Worm (Caenorhabditis elegans) whole organism, young adult: ENCODE results near the gene Y69A2AR.22.

Experiments
- B0019.2 ChIP-seq: fragments of 200-800 bp; sonication (Bioruptor generic); conservative IDR thresholded peaks from 2 replicates; pipeline ENCODE4 v1.3.6; 2022; ENCODE audit warnings: missing genetic modification reagents, missing genetic modification characterization, missing compliant biosample characterization
- B0261.1 ChIP-seq: sonication (generic microtip); optimal IDR thresholded peaks from 2 replicates; lab custom pipeline; 2016; ENCODE audit warnings: mild to moderate bottlenecking, missing genetic modification characterization, moderate library complexity, missing compliant biosample characterization
- F23B12.7 ChIP-seq: sonication (generic microtip); optimal IDR thresholded peaks from 2 replicates; lab custom pipeline; 2017; ENCODE audit warnings: missing genetic modification characterization, mild to moderate bottlenecking, missing compliant biosample characterization, antibody characterized with exemption, moderate library complexity; ENCODE audit not compliant: insufficient read depth
- F49E8.2 ChIP-seq: sonication (generic microtip); optimal IDR thresholded peaks from 3 replicates; lab custom pipeline; 2017; ENCODE audit warnings: missing genetic modification characterization, mild to moderate bottlenecking, missing compliant biosample characterization, antibody characterized with exemption, moderate library complexity; ENCODE audit not compliant: insufficient read depth
- F57A8.1 ChIP-seq: fragments of 200-800 bp; sonication (Bioruptor generic); optimal IDR thresholded peaks from 2 replicates; lab custom pipeline; 2018; ENCODE audit warnings: mild to moderate bottlenecking, missing genetic modification characterization, moderate library complexity, missing compliant biosample characterization
- T26A5.8 ChIP-seq: sonication (generic microtip); optimal IDR thresholded peaks from 2 replicates; lab custom pipeline; 2016; ENCODE audit warnings: missing genetic modification characterization, missing compliant biosample characterization
- Y67H2A.10 ChIP-seq: fragments of 200-800 bp; sonication (Bioruptor generic); conservative IDR thresholded peaks from 2 replicates; pipeline ENCODE4 v1.3.6; 2022; ENCODE audit warnings: missing genetic modification reagents, missing genetic modification characterization, missing compliant biosample characterization
- Y95B8A.8 ChIP-seq: fragments of 200-800 bp; sonication (Bioruptor generic); IDR thresholded peaks from 2 replicates; pipeline ENCODE4 v1.3.6; 2022; ENCODE audit warnings: missing genetic modification reagents, missing genetic modification characterization, missing compliant biosample characterization
- ZK185.1 ChIP-seq: sonication (generic microtip); optimal IDR thresholded peaks from 2 replicates; lab custom pipeline; 2016; ENCODE audit warnings: mild to moderate bottlenecking, missing genetic modification characterization, missing compliant biosample characterization; ENCODE audit not compliant: poor library complexity, severe bottlenecking
- ama-1 ChIP-seq, 3 experiments: fragments of 150-350 bp in 1 of 3; sonication (generic microtip) in 2 of 3; optimal IDR thresholded peaks; 2 replicates each; lab custom pipeline; 2014 to 2018; ENCODE audit warnings: missing biosample characterization in 2 of 3, missing genetic modification characterization in 2 of 3, missing genetic modification reagents in 2 of 3
- aptf-3 ChIP-seq: fragments of 200-800 bp; sonication (Bioruptor generic); IDR thresholded peaks from 2 replicates; pipeline ENCODE4 v1.3.6; 2022; ENCODE audit warnings: missing genetic modification characterization, missing compliant biosample characterization
- athp-1 ChIP-seq: sonication (generic microtip); optimal IDR thresholded peaks from 2 replicates; lab custom pipeline; 2017; ENCODE audit warnings: mild to moderate bottlenecking, missing genetic modification characterization, missing compliant biosample characterization
- attf-5 ChIP-seq: fragments of 200-800 bp; sonication (Bioruptor generic); optimal IDR thresholded peaks from 2 replicates; lab custom pipeline; 2018; ENCODE audit warnings: mild to moderate bottlenecking, missing genetic modification characterization, missing compliant biosample characterization
- ccch-3 ChIP-seq: fragments of 200-800 bp; sonication (Bioruptor generic); optimal IDR thresholded peaks from 2 replicates; lab custom pipeline; 2018; ENCODE audit warnings: mild to moderate bottlenecking, missing genetic modification characterization, missing compliant biosample characterization
- cebp-1 ChIP-seq, 2 experiments: fragments of 200-800 bp in 1 of 2; sonication (Bioruptor generic) in 1 of 2; sonication (generic microtip) in 1 of 2; IDR thresholded peaks in 1 of 2; optimal IDR thresholded peaks in 1 of 2; 2 replicates each; pipeline versions ENCODE4 v1.3.6 to Lab custom; 2017 to 2022; ENCODE audit warnings: missing compliant biosample characterization in 2 of 2, missing genetic modification characterization in 2 of 2, mild to moderate bottlenecking in 1 of 2, missing genetic modification reagents in 1 of 2, moderate library complexity in 1 of 2
- cebp-2 ChIP-seq: fragments of 200-800 bp; sonication (Bioruptor generic); IDR thresholded peaks from 2 replicates; pipeline ENCODE4 v1.3.6; 2022; ENCODE audit warnings: missing genetic modification characterization, missing compliant biosample characterization
- die-1 ChIP-seq: sonication (generic microtip); optimal IDR thresholded peaks from 2 replicates; lab custom pipeline; 2016; ENCODE audit warnings: missing genotype, mild to moderate bottlenecking, missing genetic modification characterization, missing compliant biosample characterization
- dpff-1 ChIP-seq: sonication (generic microtip); optimal IDR thresholded peaks from 2 replicates; lab custom pipeline; 2017; ENCODE audit warnings: mild to moderate bottlenecking, missing genetic modification characterization, missing compliant biosample characterization
- dpl-1 ChIP-seq: fragments of 150-350 bp; optimal IDR thresholded peaks from 2 replicates; lab custom pipeline; 2014; ENCODE audit warnings: missing biosample characterization, missing genetic modification reagents, missing genetic modification characterization
- egl-18 ChIP-seq: fragments of 200-800 bp; sonication (Bioruptor generic); IDR thresholded peaks from 2 replicates; pipeline ENCODE4 v1.3.6; 2022; ENCODE audit warnings: missing genetic modification reagents, missing genetic modification characterization, missing compliant biosample characterization
- egrh-3 ChIP-seq: fragments of 200-800 bp; sonication (Bioruptor generic); IDR thresholded peaks from 2 replicates; pipeline ENCODE4 v1.3.6; 2022; ENCODE audit warnings: missing genetic modification reagents, missing genetic modification characterization, missing compliant biosample characterization
- ekl-4 ChIP-seq: fragments of 200-800 bp; sonication (Bioruptor generic); IDR thresholded peaks from 2 replicates; pipeline ENCODE4 v1.3.6; 2022; ENCODE audit warnings: missing genetic modification reagents, missing genetic modification characterization, missing compliant biosample characterization
- fkh-3 ChIP-seq: sonication (generic microtip); optimal IDR thresholded peaks from 2 replicates; lab custom pipeline; 2016; ENCODE audit warnings: mild to moderate bottlenecking, missing genetic modification characterization, missing compliant biosample characterization
- him-1 ChIP-seq: sonication (generic microtip); optimal IDR thresholded peaks from 2 replicates; lab custom pipeline; 2016; ENCODE audit warnings: missing genotype, missing genetic modification reagents, missing genetic modification characterization, missing compliant biosample characterization
- hlh-12 ChIP-seq: sonication (generic microtip); optimal IDR thresholded peaks from 2 replicates; lab custom pipeline; 2016; ENCODE audit warnings: missing genetic modification characterization, missing compliant biosample characterization
- hmg-1.2 ChIP-seq: fragments of 200-800 bp; sonication (Bioruptor generic); IDR thresholded peaks from 2 replicates; pipeline ENCODE4 v1.3.6; 2022; ENCODE audit warnings: missing genetic modification reagents, missing genetic modification characterization, missing compliant biosample characterization
- hsf-1 ChIP-seq: fragments of 200-800 bp; sonication (Bioruptor generic); IDR thresholded peaks from 2 replicates; pipeline ENCODE4 v1.3.6; 2022; ENCODE audit warnings: missing genetic modification reagents, missing genetic modification characterization, missing compliant biosample characterization
- lag-1 ChIP-seq: fragments of 200-800 bp; sonication (Bioruptor generic); IDR thresholded peaks from 2 replicates; pipeline ENCODE4 v1.3.6; 2022; ENCODE audit warnings: missing genetic modification reagents, missing genetic modification characterization, missing compliant biosample characterization
- lin-35 ChIP-seq, 3 experiments: fragments of 150-350 bp in 2 of 3; sonication (generic microtip) in 1 of 3; optimal IDR thresholded peaks; 2 replicates each; lab custom pipeline; 2014 to 2018; ENCODE audit warnings: missing biosample characterization in 3 of 3, missing genetic modification characterization in 3 of 3, missing genetic modification reagents in 3 of 3
- lin-54 ChIP-seq: fragments of 200-800 bp; sonication (Bioruptor generic); optimal IDR thresholded peaks from 2 replicates; lab custom pipeline; 2018; ENCODE audit warnings: mild to moderate bottlenecking, missing genetic modification characterization, missing compliant biosample characterization
- lsl-1 ChIP-seq: fragments of 200-800 bp; sonication (Bioruptor generic); optimal IDR thresholded peaks from 2 replicates; lab custom pipeline; 2018; ENCODE audit warnings: mild to moderate bottlenecking, missing genetic modification characterization, moderate library complexity, missing compliant biosample characterization
- madf-6 ChIP-seq: fragments of 200-800 bp; sonication (Bioruptor generic); IDR thresholded peaks from 2 replicates; pipeline ENCODE4 v1.3.6; 2022; ENCODE audit warnings: missing genetic modification reagents, missing genetic modification characterization, missing compliant biosample characterization
- madf-8 ChIP-seq: fragments of 200-800 bp; sonication (Bioruptor generic); conservative IDR thresholded peaks from 2 replicates; pipeline ENCODE4 v1.3.6; 2022; ENCODE audit warnings: missing genetic modification reagents, missing genetic modification characterization, missing compliant biosample characterization
- mcd-1 ChIP-seq: fragments of 200-800 bp; sonication (Bioruptor generic); IDR thresholded peaks from 2 replicates; pipeline ENCODE4 v1.3.6; 2022; ENCODE audit warnings: missing genetic modification reagents, missing genetic modification characterization, missing compliant biosample characterization
- nfya-1 ChIP-seq: sonication (generic microtip); optimal IDR thresholded peaks from 2 replicates; lab custom pipeline; 2017; ENCODE audit warnings: antibody characterized with exemption, missing compliant biosample characterization, missing genetic modification characterization, borderline replicate concordance; ENCODE audit not compliant: insufficient read depth
- nhr-179 ChIP-seq: sonication (generic microtip); optimal IDR thresholded peaks from 2 replicates; lab custom pipeline; 2016; ENCODE audit warnings: mild to moderate bottlenecking, missing genetic modification characterization, missing compliant biosample characterization
- nhr-80 ChIP-seq: sonication (generic microtip); optimal IDR thresholded peaks from 2 replicates; lab custom pipeline; 2016; ENCODE audit warnings: missing genetic modification characterization, missing compliant biosample characterization
- pbrm-1 ChIP-seq: fragments of 200-800 bp; sonication (Bioruptor generic); IDR thresholded peaks from 2 replicates; pipeline ENCODE4 v1.3.6; 2022; ENCODE audit warnings: missing genetic modification reagents, missing genetic modification characterization, missing compliant biosample characterization
- repo-1 ChIP-seq: sonication (generic microtip); optimal IDR thresholded peaks from 2 replicates; lab custom pipeline; 2017; ENCODE audit warnings: mild to moderate bottlenecking, missing genetic modification characterization, missing compliant biosample characterization
- sea-2 ChIP-seq: fragments of 200-800 bp; sonication (Bioruptor generic); IDR thresholded peaks from 2 replicates; pipeline ENCODE4 v1.3.6; 2022; ENCODE audit warnings: missing genetic modification characterization, missing compliant biosample characterization
- snpc-1.3 ChIP-seq: sonication (generic microtip); optimal IDR thresholded peaks from 2 replicates; lab custom pipeline; 2017; ENCODE audit warnings: missing genetic modification characterization, mild to moderate bottlenecking, missing compliant biosample characterization, antibody characterized with exemption, moderate library complexity, missing genotype, missing genetic modification reagents; ENCODE audit not compliant: insufficient read depth
- tbp1 ChIP-seq: fragments of 200-800 bp; sonication (Bioruptor generic); optimal IDR thresholded peaks from 2 replicates; lab custom pipeline; 2018; ENCODE audit warnings: mild to moderate bottlenecking, missing genetic modification characterization, missing compliant biosample characterization
- tbx-9 ChIP-seq: sonication (generic microtip); optimal IDR thresholded peaks from 2 replicates; lab custom pipeline; 2016; ENCODE audit warnings: borderline replicate concordance, missing genetic modification characterization, inconsistent platforms, missing compliant biosample characterization
- tlf-1 ChIP-seq: fragments of 200-800 bp; sonication (Bioruptor generic); optimal IDR thresholded peaks from 2 replicates; lab custom pipeline; 2018; ENCODE audit warnings: mild to moderate bottlenecking, missing genetic modification characterization, missing compliant biosample characterization
- zfh-2 ChIP-seq: fragments of 200-800 bp; sonication (Bioruptor generic); conservative IDR thresholded peaks from 2 replicates; pipeline ENCODE4 v1.3.6; 2022; ENCODE audit warnings: missing genetic modification reagents, missing genetic modification characterization, missing compliant biosample characterization
- ztf-25 ChIP-seq: fragments of 200-800 bp; sonication (Bioruptor generic); IDR thresholded peaks from 2 replicates; pipeline ENCODE4 v1.3.6; 2022; ENCODE audit warnings: missing genetic modification reagents, missing genetic modification characterization, missing compliant biosample characterization
- ztf-3 ChIP-seq: fragments of 200-800 bp; sonication (Bioruptor generic); optimal IDR thresholded peaks from 2 replicates; lab custom pipeline; 2018; ENCODE audit warnings: mild to moderate bottlenecking, missing genetic modification characterization, missing compliant biosample characterization

Gene Y69A2AR.22

DNA sequence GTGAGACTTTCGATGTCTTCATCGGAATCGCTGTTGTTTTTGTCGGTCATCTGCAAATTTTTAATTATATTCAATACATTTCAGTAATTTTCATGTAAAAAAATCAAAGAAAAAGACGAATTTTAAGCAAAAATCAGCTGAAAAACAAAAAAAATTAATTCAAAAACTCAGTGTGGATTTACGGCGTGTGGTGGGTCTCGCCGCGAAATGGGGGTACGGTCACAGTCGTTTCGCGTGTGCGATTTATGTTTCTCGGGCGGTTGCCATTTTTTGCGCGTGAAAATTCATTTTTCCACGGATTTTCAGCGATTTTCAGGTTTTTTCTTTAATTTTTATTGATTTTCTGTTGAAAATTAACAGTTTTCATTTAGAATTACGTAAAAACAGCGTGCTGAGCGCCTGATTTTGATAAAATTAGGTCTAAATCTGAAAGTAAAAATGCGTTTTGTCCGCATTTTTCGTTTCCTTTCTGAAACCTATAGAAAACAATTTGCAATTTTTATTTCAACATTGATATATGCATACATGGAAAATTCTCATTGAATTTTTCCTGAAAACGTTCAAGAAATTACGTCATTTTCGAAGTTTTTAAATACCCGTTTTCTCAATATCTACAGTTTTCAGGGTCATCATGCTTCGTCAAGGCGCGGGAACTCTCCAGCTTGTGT lies 12.5 kb downstream of the Y69A2AR.22 start, which contains the start of the genes ccdc-12 and Y69A2AR.18 (continued):
- TF ChIP-seq ztf-25 (GFP tag; lab: Robert Waterston, UW) (no peak), snpc-1.3 (tag; lab: Kevin White, UChicago) (peak; percentile 70), pbrm-1 (no peak), ZK185.1 (tag; lab: Kevin White, UChicago) (no peak), die-1 (tag; lab: Kevin White, UChicago) (no peak), egrh-3 (GFP tag; lab: Robert Waterston, UW) (no peak), zfh-2 (GFP tag; lab: Robert Waterston, UW) (no peak), Y67H2A.10 (no peak), lin-54 (GFP tag; lab: Kevin White, UChicago) (peak; percentile 33), nhr-179 (tag; lab: Kevin White, UChicago) (no peak), aptf-3 (GFP tag; lab: Robert Waterston, UW) (no peak), mcd-1 (GFP tag; lab: Robert Waterston, UW) (peak; percentile 66), tlf-1 (no peak), repo-1 (tag; lab: Kevin White, UChicago) (no peak), sea-2 (no peak), F57A8.1 (GFP tag; lab: Kevin White, UChicago) (no peak), him-1 (no peak), B0261.1 (tag; lab: Kevin White, UChicago) (no peak), ekl-4 (GFP tag; lab: Robert Waterston, UW) (no peak), F49E8.2 (tag; lab: Kevin White, UChicago) (no peak), ztf-3 (GFP tag; lab: Kevin White, UChicago) (no peak), nhr-80 (tag; lab: Kevin White, UChicago) (no peak), egl-18 (no peak), attf-5 (GFP tag; lab: Kevin White, UChicago) (peak; percentile 58), tbp1 (GFP tag; lab: Kevin White, UChicago) (peak; percentile 32), cebp-1 (GFP tag; IDR thresholded peaks at IDR 0.05; lab: Robert Waterston, UW) (no peak), cebp-1 (tag; optimal IDR thresholded peaks at IDR 0.05; lab: Kevin White, UChicago) (peak; percentile 60), F23B12.7 (no peak), dpl-1 (GFP tag; lab: Kevin White, UChicago) (no peak), athp-1 (peak; percentile 1), hlh-12 (tag; lab: Kevin White, UChicago) (no peak), fkh-3 (tag; lab: Kevin White, UChicago) (no peak), hmg-1.2 (GFP tag; lab: Robert Waterston, UW) (peak; percentile 56; the same call in 1 of the 2 replicates), nfya-1 (tag; lab: Kevin White, UChicago) (no peak), madf-8 (GFP tag; lab: Robert Waterston, UW) (no peak), B0019.2 (GFP tag; lab: Robert Waterston, UW) (no peak), dpff-1 (tag; lab: Kevin White, UChicago) (no peak), Y95B8A.8 (GFP tag; lab: Robert Waterston, UW) (no peak), ama-1 (optimal IDR thresholded peaks at IDR 0.05; lab: Kevin White, UChicago) (no peak), ama-1 (GFP tag; optimal IDR thresholded peaks at IDR 0.05; lab: Kevin White, UChicago) (no peak), hsf-1 (GFP tag; lab: Robert Waterston, UW) (0 out of 2 replicates have a peak, but pooled peaks have one; percentile 42), cebp-2 (GFP tag; lab: Robert Waterston, UW) (no peak), lin-35 (GFP tag; optimal IDR thresholded peaks at IDR 0.05; lab: Kevin White, UChicago) (peak in 1 of 3 experiments; percentile 71), ccch-3 (no peak), T26A5.8 (tag; lab: Kevin White, UChicago) (no peak), lag-1 (GFP tag; lab: Robert Waterston, UW) (no peak), tbx-9 (no peak), lsl-1 (GFP tag; lab: Kevin White, UChicago) (peak; percentile 95), madf-6 (GFP tag; lab: Robert Waterston, UW) (peak; percentile 74)
